Worm (Caenorhabditis elegans): Measurements from ENCODE around the gene gcy-6.

Gene gcy-6

ce11 chrV:10333843-10334242 lies 20.0 kb upstream of the gcy-6 start (continued):
- TF ChIP-seq F49E8.2 (tag; optimal IDR thresholded peaks at IDR 0.05; ENCODE audit: insufficient read depth): no peak
- no peak for TF ChIP-seq hlh-12 (tag; optimal IDR thresholded peaks at IDR 0.05)
- no peak for TF ChIP-seq egl-18 (GFP tag; IDR thresholded peaks at IDR 0.05)
- TF ChIP-seq F37B4.10 (GFP tag; IDR thresholded peaks at IDR 0.05): no peak
- no peak for TF ChIP-seq B0261.1 (tag; optimal IDR thresholded peaks at IDR 0.05)
- TF ChIP-seq nhr-90 (tag; optimal IDR thresholded peaks at IDR 0.05): peak; percentile 17
- TF ChIP-seq F57C9.4 (tag; optimal IDR thresholded peaks at IDR 0.05): no peak
- no peak for TF ChIP-seq nhr-120 (GFP tag; IDR thresholded peaks at IDR 0.05)
- TF ChIP-seq let-607 (tag; optimal IDR thresholded peaks at IDR 0.05): peak; percentile 33 to 43
- TF ChIP-seq zfh-2 (GFP tag; conservative IDR thresholded peaks at IDR 0.05): no peak
- TF ChIP-seq egl-44 (GFP tag; IDR thresholded peaks at IDR 0.05): 0 out of 2 replicates have a peak, but pooled peaks have one; percentile 17
- TF ChIP-seq ztf-3 (GFP tag; optimal IDR thresholded peaks at IDR 0.05): no peak
- TF ChIP-seq C06A6.2 (GFP tag; conservative IDR thresholded peaks at IDR 0.05): 0 out of 2 replicates have a peak, but pooled peaks have one; percentile 11

- TF ChIP-seq lsl-1 (GFP tag; optimal IDR thresholded peaks at IDR 0.05): no peak
- 0 out of 2 replicates have a peak, but pooled peaks have one; percentile 22 for TF ChIP-seq madf-3 (GFP tag; IDR thresholded peaks at IDR 0.05)
- TF ChIP-seq mel-28 (tag; optimal IDR thresholded peaks at IDR 0.05; ENCODE audit: borderline replicate concordance): no peak
- no peak for TF ChIP-seq ceh-40 (GFP tag; IDR thresholded peaks at IDR 0.05)
- no peak for TF ChIP-seq somi-1 (GFP tag; optimal IDR thresholded peaks at IDR 0.05)
- no peak for TF ChIP-seq T26A5.8 (tag; optimal IDR thresholded peaks at IDR 0.05)
- no peak for TF ChIP-seq sdz-38 (tag; optimal IDR thresholded peaks at IDR 0.05)
- no peak for TF ChIP-seq attf-6 (GFP tag; IDR thresholded peaks at IDR 0.05)
- TF ChIP-seq ceh-27 (GFP tag; optimal IDR thresholded peaks at IDR 0.05): no peak
Measured at ce11 chrV:10332012-10332411, 18.2 kb upstream of the gcy-6 start, which contains the start of gene crm-1. Gene crm-1 (minus strand): TSS chrV:10332112.

- TF ChIP-seq hlh-12 (tag; optimal IDR thresholded peaks at IDR 0.05) (no peak), ccch-3 (GFP tag; optimal IDR thresholded peaks at IDR 0.05) (no peak), dpff-1 (tag; optimal IDR thresholded peaks at IDR 0.05) (no peak), snpc-1.3 (tag; optimal IDR thresholded peaks at IDR 0.05; ENCODE audit: insufficient read depth) (no peak), F33H1.4 (GFP tag; IDR thresholded peaks at IDR 0.05) (no peak), K12H6.12 (tag; optimal IDR thresholded peaks at IDR 0.05) (no peak), dox-1 (GFP tag; IDR thresholded peaks at IDR 0.05) (no peak), B0336.3 (GFP tag; IDR thresholded peaks at IDR 0.05) (no peak)
Measured at ce11 chrV:10328080-10328479, 14.2 kb upstream of the gcy-6 start.

- TF ChIP-seq ceh-91 (GFP tag; IDR thresholded peaks at IDR 0.05): no peak
Measured at ce11 chrV:10323537-10323936, 9.7 kb upstream of the gcy-6 start.

- TF ChIP-seq aptf-2 (GFP tag; conservative IDR thresholded peaks at IDR 0.05): no peak
- TF ChIP-seq ceh-27 (GFP tag; optimal IDR thresholded peaks at IDR 0.05): peak; percentile 36
- no peak for TF ChIP-seq chd-7 (tag; optimal IDR thresholded peaks at IDR 0.05)
- TF ChIP-seq ztf-26 (tag; optimal IDR thresholded peaks at IDR 0.05): no peak
- TF ChIP-seq ceh-40 (GFP tag; IDR thresholded peaks at IDR 0.05): peak; percentile 70; the same call in 1 of the 2 replicates
- TF ChIP-seq rec-8 (tag; optimal IDR thresholded peaks at IDR 0.05): no peak
- no peak for TF ChIP-seq egl-44 (GFP tag; IDR thresholded peaks at IDR 0.05)
- peak; percentile 50; the same call in 1 of the 2 replicates for TF ChIP-seq rcor-1 (GFP tag; IDR thresholded peaks at IDR 0.05)
- peak; percentile 56; the same call in 1 of the 2 replicates for TF ChIP-seq lir-1 (GFP tag; conservative IDR thresholded peaks at IDR 0.05)
- no peak for TF ChIP-seq ets-4 (GFP tag; optimal IDR thresholded peaks at IDR 0.05)
- TF ChIP-seq B0019.2 (GFP tag; conservative IDR thresholded peaks at IDR 0.05): no peak
- no peak for TF ChIP-seq ekl-4 (GFP tag; IDR thresholded peaks at IDR 0.05)
- TF ChIP-seq sea-2 (GFP tag; IDR thresholded peaks at IDR 0.05): no peak
- no peak for TF ChIP-seq rpc-1 (optimal IDR thresholded peaks at IDR 0.05)
- TF ChIP-seq rpc-1 (tag; optimal IDR thresholded peaks at IDR 0.05): no peak
- TF ChIP-seq madf-8 (GFP tag; conservative IDR thresholded peaks at IDR 0.05): peak; percentile 24; the same call in 1 of the 2 replicates
Measured at ce11 chrV:10320101-10320761, 6.4 kb upstream of the gcy-6 start, which contains the start of the genes gna-1 and B0024.13. Gene gna-1 (minus strand): TSS chrV:10320151. Gene B0024.13 (plus strand): TSS chrV:10320711.

All from whole organism, young adult.